Worm (Caenorhabditis elegans) whole organism, late embryonic: ENCODE results near the gene glr-6.
A peak's percentile ranks its signal among the peaks of the same experiment; 100 is the strongest.

ENCODE experiments used
- C08G9.2 ChIP-seq: sonication (generic microtip); optimal IDR thresholded peaks from 2 replicates; lab custom pipeline; 2016; ENCODE audit warnings: mild to moderate bottlenecking, missing genetic modification characterization, moderate library complexity, missing compliant biosample characterization
- Y22D7AL.16 ChIP-seq: sonication (generic microtip); optimal IDR thresholded peaks from 2 replicates; lab custom pipeline; 2016; ENCODE audit warnings: missing genetic modification characterization, missing compliant biosample characterization
- ama-1 ChIP-seq: fragments of 150-350 bp; optimal IDR thresholded peaks from 2 replicates; lab custom pipeline; 2014
- ceh-14 ChIP-seq: sonication (generic microtip); optimal IDR thresholded peaks from 2 replicates; lab custom pipeline; 2016; ENCODE audit warnings: missing genotype, missing genetic modification characterization, missing compliant biosample characterization
- ceh-24 ChIP-seq: sonication (generic microtip); optimal IDR thresholded peaks from 2 replicates; lab custom pipeline; 2016; ENCODE audit warnings: mild to moderate bottlenecking, missing genetic modification characterization, missing compliant biosample characterization
- ceh-30 ChIP-seq: fragments of 150-350 bp; optimal IDR thresholded peaks from 2 replicates; lab custom pipeline; 2014; ENCODE audit warnings: missing biosample characterization, missing genetic modification characterization
- ceh-31 ChIP-seq: sonication (generic microtip); optimal IDR thresholded peaks from 2 replicates; lab custom pipeline; 2016; ENCODE audit warnings: missing genetic modification characterization, missing compliant biosample characterization
- ceh-34 ChIP-seq: sonication (generic microtip); optimal IDR thresholded peaks from 2 replicates; lab custom pipeline; 2016; ENCODE audit warnings: mild to moderate bottlenecking, missing genetic modification characterization, missing compliant biosample characterization
- ceh-45 ChIP-seq: fragments of 200-800 bp; sonication (Bioruptor generic); IDR thresholded peaks from 2 replicates; pipeline ENCODE4 v1.3.6; 2022; ENCODE audit warnings: missing genetic modification reagents, missing genetic modification characterization, missing compliant biosample characterization
- ceh-48 ChIP-seq: sonication (generic microtip); optimal IDR thresholded peaks from 2 replicates; lab custom pipeline; 2016; ENCODE audit warnings: missing genetic modification characterization, inconsistent platforms, missing compliant biosample characterization
- ceh-6 ChIP-seq: fragments of 200-800 bp; sonication (Bioruptor generic); optimal IDR thresholded peaks from 2 replicates; lab custom pipeline; 2018; ENCODE audit warnings: mild to moderate bottlenecking, missing genetic modification characterization, missing compliant biosample characterization
- che-1 ChIP-seq: sonication (generic microtip); optimal IDR thresholded peaks from 2 replicates; lab custom pipeline; 2016; ENCODE audit warnings: mild to moderate bottlenecking, missing genetic modification characterization, missing compliant biosample characterization
- elt-2 ChIP-seq: sonication (generic microtip); optimal IDR thresholded peaks from 2 replicates; lab custom pipeline; 2016; ENCODE audit warnings: missing genetic modification reagents, missing genetic modification characterization, missing compliant biosample characterization
- fkh-10 ChIP-seq: fragments of 150-350 bp; optimal IDR thresholded peaks from 2 replicates; lab custom pipeline; 2014; ENCODE audit warnings: missing biosample characterization, missing genetic modification reagents, missing genetic modification characterization
- gmeb-2 ChIP-seq: sonication (generic microtip); optimal IDR thresholded peaks from 2 replicates; lab custom pipeline; 2016; ENCODE audit warnings: missing genetic modification characterization, inconsistent platforms, missing compliant biosample characterization
- hlh-15 ChIP-seq: sonication (generic microtip); optimal IDR thresholded peaks from 2 replicates; lab custom pipeline; 2016; ENCODE audit warnings: missing genetic modification characterization, missing compliant biosample characterization
- hlh-30 ChIP-seq: sonication (generic microtip); optimal IDR thresholded peaks from 2 replicates; lab custom pipeline; 2017; ENCODE audit warnings: antibody characterized with exemption, missing genetic modification characterization, missing compliant biosample characterization; ENCODE audit not compliant: insufficient read depth
- hlh-6 ChIP-seq: sonication (generic microtip); optimal IDR thresholded peaks from 2 replicates; lab custom pipeline; 2016; ENCODE audit warnings: missing genotype, missing genetic modification characterization, missing compliant biosample characterization
- hlh-8 ChIP-seq: sonication (generic microtip); optimal IDR thresholded peaks from 2 replicates; lab custom pipeline; 2016; ENCODE audit warnings: missing genotype, missing genetic modification characterization, missing compliant biosample characterization
- lim-6 ChIP-seq: sonication (generic microtip); optimal IDR thresholded peaks from 2 replicates; lab custom pipeline; 2016; ENCODE audit warnings: missing genetic modification characterization, missing compliant biosample characterization
- lin-11 ChIP-seq: fragments of 200-800 bp; sonication (Bioruptor generic); optimal IDR thresholded peaks from 2 replicates; lab custom pipeline; 2018; ENCODE audit warnings: mild to moderate bottlenecking, missing genetic modification characterization, missing compliant biosample characterization
- madf-2 ChIP-seq: sonication (generic microtip); optimal IDR thresholded peaks from 2 replicates; lab custom pipeline; 2017; ENCODE audit warnings: missing genetic modification characterization, missing compliant biosample characterization
- npax-4 ChIP-seq: sonication (generic microtip); optimal IDR thresholded peaks from 2 replicates; lab custom pipeline; 2016; ENCODE audit warnings: missing genetic modification characterization, missing compliant biosample characterization
- pat-9 ChIP-seq: fragments of 200-800 bp; sonication (Bioruptor generic); optimal IDR thresholded peaks from 2 replicates; lab custom pipeline; 2018; ENCODE audit warnings: mild to moderate bottlenecking, missing genetic modification characterization, moderate library complexity, missing compliant biosample characterization
- pax-1 ChIP-seq: fragments of 150-350 bp; optimal IDR thresholded peaks from 2 replicates; lab custom pipeline; 2014; ENCODE audit warnings: missing biosample characterization, missing genetic modification characterization
- pqm-1 ChIP-seq: sonication (generic microtip); optimal IDR thresholded peaks from 2 replicates; lab custom pipeline; 2016; ENCODE audit warnings: missing genetic modification characterization, missing compliant biosample characterization
- pros-1 ChIP-seq: fragments of 150-350 bp; optimal IDR thresholded peaks from 2 replicates; lab custom pipeline; 2014; ENCODE audit warnings: missing biosample characterization, missing genetic modification reagents, missing genetic modification characterization
- ref-2 ChIP-seq: sonication (generic microtip); optimal IDR thresholded peaks from 2 replicates; lab custom pipeline; 2016; ENCODE audit warnings: missing genetic modification characterization, missing compliant biosample characterization
- rnt-1 ChIP-seq: sonication (generic microtip); optimal IDR thresholded peaks from 2 replicates; lab custom pipeline; 2016; ENCODE audit warnings: missing genetic modification characterization, missing compliant biosample characterization
- sdc-2 ChIP-seq: sonication (generic microtip); optimal IDR thresholded peaks from 2 replicates; lab custom pipeline; 2016; ENCODE audit warnings: missing genotype, missing genetic modification characterization, missing compliant biosample characterization
- sox-4 ChIP-seq: sonication (generic microtip); optimal IDR thresholded peaks from 2 replicates; lab custom pipeline; 2017; ENCODE audit warnings: mild to moderate bottlenecking, missing genetic modification characterization, inconsistent platforms, missing compliant biosample characterization
- syd-9 ChIP-seq: sonication (generic microtip); optimal IDR thresholded peaks from 2 replicates; lab custom pipeline; 2016; ENCODE audit warnings: mild to moderate bottlenecking, missing genetic modification characterization, moderate library complexity, missing compliant biosample characterization
- tbx-7 ChIP-seq: sonication (generic microtip); optimal IDR thresholded peaks from 2 replicates; lab custom pipeline; 2016; ENCODE audit warnings: missing genotype, missing genetic modification characterization, missing compliant biosample characterization
- ttx-3 ChIP-seq: sonication (generic microtip); optimal IDR thresholded peaks from 2 replicates; lab custom pipeline; 2016; ENCODE audit warnings: missing genetic modification reagents, missing genetic modification characterization, missing compliant biosample characterization
- unc-42 ChIP-seq: sonication (generic microtip); optimal IDR thresholded peaks from 2 replicates; lab custom pipeline; 2016; ENCODE audit warnings: missing genotype, missing genetic modification characterization, missing compliant biosample characterization
- unc-55 ChIP-seq: sonication (generic microtip); optimal IDR thresholded peaks from 2 replicates; lab custom pipeline; 2017; ENCODE audit warnings: missing biosample characterization, missing genetic modification reagents, missing genetic modification characterization
- unc-86 ChIP-seq: sonication (generic microtip); optimal IDR thresholded peaks from 2 replicates; lab custom pipeline; 2016; ENCODE audit warnings: missing genetic modification characterization, missing compliant biosample characterization

The glr-6 gene

ce11 chrX:6805427-6805826 is 35.1 kb downstream of the glr-6 start:
- TF ChIP-seq pqm-1 (tag; lab: Kevin White, UChicago) (no peak), ceh-24 (tag; lab: Kevin White, UChicago) (no peak), pax-1 (tag; lab: Kevin White, UChicago) (no peak), gmeb-2 (tag; lab: Kevin White, UChicago) (no peak), hlh-30 (tag; lab: Kevin White, UChicago) (no peak), pros-1 (tag; lab: Kevin White, UChicago) (no peak), C08G9.2 (no peak), ref-2 (tag; lab: Kevin White, UChicago) (no peak), ttx-3 (tag; lab: Kevin White, UChicago) (no peak), hlh-8 (tag; lab: Kevin White, UChicago) (no peak), ama-1 (lab: Kevin White, UChicago) (no peak), sox-4 (no peak), unc-55 (no peak), lim-6 (tag; lab: Kevin White, UChicago) (no peak), ceh-34 (tag; lab: Kevin White, UChicago) (no peak), sdc-2 (no peak), ceh-6 (GFP tag; lab: Kevin White, UChicago) (no peak), unc-42 (tag; lab: Kevin White, UChicago) (no peak), rnt-1 (no peak)
- TF ChIP-seq, all 69 proteins: peak for 0

ce11 chrX:6804857-6805256 is 35.7 kb downstream of the glr-6 start:
- TF ChIP-seq ceh-31 (tag; lab: Kevin White, UChicago) (peak; percentile 11), elt-2 (peak; percentile 31), unc-42 (tag; lab: Kevin White, UChicago) (peak; percentile 66), ceh-24 (tag; lab: Kevin White, UChicago) (no peak), sdc-2 (peak; percentile 69), hlh-30 (tag; lab: Kevin White, UChicago) (peak; percentile 4), ceh-45 (GFP tag; lab: Robert Waterston, UW) (no peak), hlh-6 (tag; lab: Kevin White, UChicago) (no peak), ceh-48 (tag; lab: Kevin White, UChicago) (peak; percentile 67)

- no peak for TF ChIP-seq npax-4 (tag; lab: Kevin White, UChicago)
- TF ChIP-seq hlh-30 (tag; lab: Kevin White, UChicago), result peak; percentile 29
Observed at ce11 chrX:6804405-6804804, 36.1 kb downstream of the glr-6 start.

ce11 chrX:6801546-6801945 is 39.0 kb downstream of the glr-6 start:
- TF ChIP-seq unc-55, result peak; percentile 61
- no peak for TF ChIP-seq che-1

ce11 chrX:6799776-6800175 is 40.7 kb downstream of the glr-6 start, which contains the start of gene M03A8.3:
Gene M03A8.3, plus strand, starts transcription at chrX:6800053.
- TF ChIP-seq gmeb-2 (tag; lab: Kevin White, UChicago), result no peak
- no peak for TF ChIP-seq madf-2 (tag; lab: Kevin White, UChicago)
- TF ChIP-seq elt-2, result peak; percentile 64
- no peak for TF ChIP-seq ceh-14 (tag; lab: Kevin White, UChicago)
- no peak for TF ChIP-seq pros-1 (tag; lab: Kevin White, UChicago)
- TF ChIP-seq, all 69 proteins: peak for 1

- TF ChIP-seq hlh-6 (tag; lab: Kevin White, UChicago) (no peak), tbx-7 (tag; lab: Kevin White, UChicago) (no peak), lim-6 (tag; lab: Kevin White, UChicago) (no peak), unc-86 (tag; lab: Kevin White, UChicago) (no peak), gmeb-2 (tag; lab: Kevin White, UChicago) (no peak), pros-1 (tag; lab: Kevin White, UChicago) (no peak), ceh-30 (tag; lab: Kevin White, UChicago) (no peak), fkh-10 (no peak), hlh-15 (tag; lab: Kevin White, UChicago) (no peak), syd-9 (no peak), lin-11 (tag; lab: Kevin White, UChicago) (no peak), ama-1 (lab: Kevin White, UChicago) (no peak), Y22D7AL.16 (tag; lab: Kevin White, UChicago) (no peak), pat-9 (no peak), ceh-6 (GFP tag; lab: Kevin White, UChicago) (no peak)
Observed at ce11 chrX:6795843-6796521, 44.5 kb downstream of the glr-6 start.
